Worm (Caenorhabditis elegans) whole organism, L1 larva: ENCODE measurements around the gene tsr-1.

Source experiments
- C04F5.9 ChIP-seq: sonication (generic microtip); optimal IDR thresholded peaks from 2 replicates; lab custom pipeline; 2016; ENCODE audit warnings: missing genetic modification characterization, missing compliant biosample characterization
- F16B12.6 ChIP-seq: fragments of 150-350 bp; optimal IDR thresholded peaks from 2 replicates; lab custom pipeline; 2014; ENCODE audit warnings: missing biosample characterization, missing genetic modification characterization
- alr-1 ChIP-seq: fragments of 200-800 bp; sonication (Bioruptor generic); optimal IDR thresholded peaks from 2 replicates; lab custom pipeline; 2018; ENCODE audit warnings: borderline replicate concordance, mild to moderate bottlenecking, missing genetic modification characterization, missing compliant biosample characterization
- aly-2 ChIP-seq: fragments of 150-350 bp; optimal IDR thresholded peaks from 2 replicates; lab custom pipeline; 2014; ENCODE audit warnings: missing biosample characterization, missing genetic modification characterization
- ama-1 ChIP-seq: fragments of 150-350 bp; optimal IDR thresholded peaks from 2 replicates; lab custom pipeline; 2014
- blmp-1 ChIP-seq: fragments of 150-350 bp; optimal IDR thresholded peaks from 2 replicates; lab custom pipeline; 2014; ENCODE audit warnings: missing biosample characterization, missing genetic modification characterization
- ceh-63 ChIP-seq: fragments of 200-800 bp; sonication (Bioruptor generic); optimal IDR thresholded peaks from 2 replicates; lab custom pipeline; 2018; ENCODE audit warnings: mild to moderate bottlenecking, missing genetic modification characterization, missing compliant biosample characterization
- ceh-82 ChIP-seq, 3 experiments: fragments of 150-350 bp in 1 of 3; sonication (generic microtip) in 2 of 3; optimal IDR thresholded peaks; 2 replicates each; lab custom pipeline; 2014 to 2017; ENCODE audit warnings: missing biosample characterization in 3 of 3, missing genetic modification characterization in 3 of 3
- ceh-90 ChIP-seq: sonication (generic microtip); optimal IDR thresholded peaks from 2 replicates; lab custom pipeline; 2016; ENCODE audit warnings: missing genetic modification characterization, missing compliant biosample characterization
- dpl-1 ChIP-seq, 3 experiments: fragments of 150-350 bp in 2 of 3; sonication (generic microtip) in 1 of 3; optimal IDR thresholded peaks; 2 replicates each; lab custom pipeline; 2014 to 2017; ENCODE audit warnings: missing biosample characterization in 3 of 3, missing genetic modification characterization in 3 of 3, missing genetic modification reagents in 3 of 3
- dsc-1 ChIP-seq: sonication (generic microtip); optimal IDR thresholded peaks from 2 replicates; lab custom pipeline; 2016; ENCODE audit warnings: mild to moderate bottlenecking, missing genetic modification characterization, missing compliant biosample characterization
- efl-3 ChIP-seq: fragments of 200-800 bp; sonication (Bioruptor generic); optimal IDR thresholded peaks from 2 replicates; lab custom pipeline; 2018; ENCODE audit warnings: mild to moderate bottlenecking, missing genetic modification characterization, missing compliant biosample characterization
- elt-2 ChIP-seq: sonication (generic microtip); optimal IDR thresholded peaks from 2 replicates; lab custom pipeline; 2016; ENCODE audit warnings: missing genetic modification characterization, mild to moderate bottlenecking, inconsistent platforms, missing compliant biosample characterization, missing genetic modification reagents
- elt-3 ChIP-seq, 6 experiments: fragments of 150-350 bp in 1 of 6; sonication (generic microtip); optimal IDR thresholded peaks; 2 replicates each; lab custom pipeline; 2017 to 2018; ENCODE audit warnings: missing biosample characterization in 6 of 6, missing genetic modification characterization in 6 of 6, inconsistent platforms in 1 of 6
- fkh-10 ChIP-seq: sonication (generic microtip); optimal IDR thresholded peaks from 2 replicates; lab custom pipeline; 2017; ENCODE audit warnings: missing biosample characterization, missing genetic modification reagents, missing genetic modification characterization
- fkh-4 ChIP-seq: sonication (generic microtip); optimal IDR thresholded peaks from 2 replicates; lab custom pipeline; 2016; ENCODE audit warnings: missing compliant biosample characterization, missing genetic modification characterization, borderline replicate concordance
- fos-1 ChIP-seq: fragments of 150-350 bp; optimal IDR thresholded peaks from 2 replicates; lab custom pipeline; 2014; ENCODE audit warnings: missing biosample characterization, missing genetic modification characterization
- grh-1 ChIP-seq: fragments of 200-800 bp; sonication (Bioruptor generic); IDR thresholded peaks from 2 replicates; pipeline ENCODE4 v1.3.6; 2022; ENCODE audit warnings: missing genetic modification reagents, missing genetic modification characterization, missing compliant biosample characterization
- hlh-17 ChIP-seq: fragments of 200-800 bp; sonication (Bioruptor generic); optimal IDR thresholded peaks from 2 replicates; lab custom pipeline; 2018; ENCODE audit warnings: missing genetic modification characterization, mild to moderate bottlenecking, missing compliant biosample characterization, moderate library complexity, borderline replicate concordance
- hlh-4 ChIP-seq: sonication (generic microtip); optimal IDR thresholded peaks from 2 replicates; lab custom pipeline; 2016; ENCODE audit warnings: mild to moderate bottlenecking, missing genetic modification characterization, missing compliant biosample characterization
- hpl-2 ChIP-seq: fragments of 150-350 bp; optimal IDR thresholded peaks from 2 replicates; lab custom pipeline; 2014; ENCODE audit warnings: missing biosample characterization, missing genetic modification reagents, missing genetic modification characterization
- irx-1 ChIP-seq: sonication (generic microtip); optimal IDR thresholded peaks from 2 replicates; lab custom pipeline; 2016; ENCODE audit warnings: missing genetic modification characterization, missing compliant biosample characterization
- isw-1 ChIP-seq: fragments of 200-800 bp; sonication (Bioruptor generic); IDR thresholded peaks from 2 replicates; pipeline ENCODE4 v1.3.6; 2022; ENCODE audit warnings: missing genetic modification characterization, missing compliant biosample characterization
- lin-15B ChIP-seq: fragments of 150-350 bp; sonication (generic microtip); optimal IDR thresholded peaks from 3 replicates; lab custom pipeline; 2014; ENCODE audit warnings: missing biosample characterization, missing genetic modification characterization
- lir-3 ChIP-seq: sonication (generic microtip); optimal IDR thresholded peaks from 2 replicates; lab custom pipeline; 2016; ENCODE audit warnings: mild to moderate bottlenecking, missing genetic modification characterization, moderate library complexity, missing compliant biosample characterization; ENCODE audit not compliant: poor library complexity
- lsy-2 ChIP-seq, 2 experiments: fragments of 150-350 bp; optimal IDR thresholded peaks; 2 replicates each; lab custom pipeline; 2014; ENCODE audit warnings: missing biosample characterization in 2 of 2, missing genetic modification characterization in 2 of 2
- mep-1 ChIP-seq: fragments of 150-350 bp; optimal IDR thresholded peaks from 2 replicates; lab custom pipeline; 2014; ENCODE audit warnings: missing biosample characterization, missing genetic modification characterization
- nhr-11 ChIP-seq: fragments of 150-350 bp; optimal IDR thresholded peaks from 2 replicates; lab custom pipeline; 2014; ENCODE audit warnings: missing biosample characterization, missing genetic modification characterization
- nhr-12 ChIP-seq: sonication (generic microtip); optimal IDR thresholded peaks from 2 replicates; lab custom pipeline; 2017; ENCODE audit warnings: missing biosample characterization, missing genetic modification characterization
- nhr-19 ChIP-seq: fragments of 200-800 bp; sonication (Bioruptor generic); conservative IDR thresholded peaks from 2 replicates; pipeline ENCODE4 v1.3.6; 2022; ENCODE audit warnings: missing genetic modification characterization, missing compliant biosample characterization
- nhr-20 ChIP-seq: sonication (generic microtip); optimal IDR thresholded peaks from 2 replicates; lab custom pipeline; 2016; ENCODE audit warnings: mild to moderate bottlenecking, missing genetic modification characterization, missing compliant biosample characterization
- nhr-47 ChIP-seq: sonication (generic microtip); optimal IDR thresholded peaks from 2 replicates; lab custom pipeline; 2016; ENCODE audit warnings: mild to moderate bottlenecking, missing genetic modification characterization, moderate library complexity, missing compliant biosample characterization
- nhr-77 ChIP-seq: fragments of 150-350 bp; optimal IDR thresholded peaks from 2 replicates; lab custom pipeline; 2014; ENCODE audit warnings: missing biosample characterization, missing genetic modification characterization
- nhr-84 ChIP-seq: sonication (generic microtip); optimal IDR thresholded peaks from 2 replicates; lab custom pipeline; 2017; ENCODE audit warnings: missing biosample characterization, missing genetic modification characterization
- nhr-90 ChIP-seq: sonication (generic microtip); optimal IDR thresholded peaks from 2 replicates; lab custom pipeline; 2016; ENCODE audit warnings: mild to moderate bottlenecking, missing genetic modification characterization, missing compliant biosample characterization; ENCODE audit not compliant: poor library complexity
- rnt-1 ChIP-seq: sonication (generic microtip); optimal IDR thresholded peaks from 2 replicates; lab custom pipeline; 2016; ENCODE audit warnings: mild to moderate bottlenecking, missing genetic modification characterization, moderate library complexity, missing compliant biosample characterization
- skn-1 ChIP-seq: fragments of 150-350 bp; optimal IDR thresholded peaks from 2 replicates; lab custom pipeline; 2014; ENCODE audit warnings: missing biosample characterization, missing genetic modification characterization
- snu-23 ChIP-seq: sonication (generic microtip); optimal IDR thresholded peaks from 2 replicates; lab custom pipeline; 2016; ENCODE audit warnings: missing genetic modification characterization, missing compliant biosample characterization
- swsn-7 ChIP-seq: sonication (generic microtip); optimal IDR thresholded peaks from 2 replicates; lab custom pipeline; 2016; ENCODE audit warnings: missing genetic modification characterization, missing compliant biosample characterization
- tbx-2 ChIP-seq: sonication (generic microtip); optimal IDR thresholded peaks from 2 replicates; lab custom pipeline; 2016; ENCODE audit warnings: missing genetic modification characterization, missing compliant biosample characterization
- unc-130 ChIP-seq: fragments of 150-350 bp; optimal IDR thresholded peaks from 2 replicates; lab custom pipeline; 2017; ENCODE audit warnings: missing biosample characterization, missing genetic modification characterization, inconsistent platforms
- unc-30 ChIP-seq: sonication (generic microtip); optimal IDR thresholded peaks from 2 replicates; lab custom pipeline; 2017; ENCODE audit warnings: missing biosample characterization, missing genetic modification characterization
- unc-86 ChIP-seq: sonication (generic microtip); optimal IDR thresholded peaks from 2 replicates; lab custom pipeline; 2016; ENCODE audit warnings: missing genetic modification characterization, missing compliant biosample characterization
- xbp-1 ChIP-seq: sonication (generic microtip); optimal IDR thresholded peaks from 2 replicates; lab custom pipeline; 2016; ENCODE audit warnings: missing genetic modification characterization, missing compliant biosample characterization
- zip-4 ChIP-seq: fragments of 200-800 bp; sonication (Bioruptor generic); optimal IDR thresholded peaks from 2 replicates; lab custom pipeline; 2018; ENCODE audit warnings: mild to moderate bottlenecking, missing genetic modification characterization, moderate library complexity, missing compliant biosample characterization

The tsr-1 gene

ce11 chrII:2473270-2473669 lies at the start of gene tsr-1:
TSS of gene tsr-1 (minus strand) at chrII:2473370.
- no peak for TF ChIP-seq nhr-20
- TF ChIP-seq snu-23 = no peak
- TF ChIP-seq nhr-77 (tag; lab: Kevin White, UChicago) = no peak
- TF ChIP-seq irx-1 (tag; lab: Kevin White, UChicago) = no peak
- no peak for TF ChIP-seq zip-4 (GFP tag; lab: Kevin White, UChicago)
- no peak for TF ChIP-seq tbx-2
- no peak for TF ChIP-seq efl-3 (GFP tag; lab: Kevin White, UChicago)
- no peak for TF ChIP-seq ama-1 (lab: Kevin White, UChicago)
- TF ChIP-seq nhr-12 = no peak
- no peak for TF ChIP-seq unc-30 (tag; lab: Kevin White, UChicago)
- no peak for TF ChIP-seq unc-130 (tag; lab: Kevin White, UChicago)
- TF ChIP-seq lin-15B (tag; lab: Kevin White, UChicago) = no peak
- no peak for TF ChIP-seq elt-2 (tag; lab: Kevin White, UChicago)

- TF ChIP-seq xbp-1 (no peak), skn-1 (tag; lab: Kevin White, UChicago) (no peak), fos-1 (tag; lab: Kevin White, UChicago) (no peak), C04F5.9 (tag; lab: Kevin White, UChicago) (no peak), nhr-11 (tag; lab: Kevin White, UChicago) (no peak), ceh-90 (tag; lab: Kevin White, UChicago) (no peak), efl-3 (GFP tag; lab: Kevin White, UChicago) (no peak), unc-30 (tag; lab: Kevin White, UChicago) (no peak), F16B12.6 (tag; lab: Kevin White, UChicago) (no peak), nhr-90 (tag; lab: Kevin White, UChicago) (no peak), fkh-4 (no peak), nhr-77 (tag; lab: Kevin White, UChicago) (no peak), nhr-47 (tag; lab: Kevin White, UChicago) (no peak), ceh-82 (tag; optimal IDR thresholded peaks at IDR 0.05; lab: Kevin White, UChicago) (no peak), mep-1 (tag; lab: Kevin White, UChicago) (no peak), tbx-2 (no peak), lin-15B (tag; lab: Kevin White, UChicago) (no peak), dsc-1 (tag; lab: Kevin White, UChicago) (no peak)
Observed at ce11 chrII:2521960-2522359, 48.8 kb upstream of the tsr-1 start, which contains the start of gene bath-13. TSS of gene bath-13 (minus strand) at chrII:2522060.

ce11 chrII:2518487-2518886 lies 45.3 kb upstream of the tsr-1 start:
- no peak for TF ChIP-seq fos-1 (tag; lab: Kevin White, UChicago)
- no peak for TF ChIP-seq alr-1 (tag; lab: Kevin White, UChicago)
- TF ChIP-seq elt-3 (tag; optimal IDR thresholded peaks at IDR 0.05; lab: Kevin White, UChicago) = no peak
- no peak for TF ChIP-seq C04F5.9 (tag; lab: Kevin White, UChicago)

- TF ChIP-seq unc-86 (tag; lab: Kevin White, UChicago) (peak; percentile 20), tbx-2 (peak; percentile 51), aly-2 (tag; lab: Kevin White, UChicago) (no peak), ceh-82 (tag; optimal IDR thresholded peaks at IDR 0.05; lab: Kevin White, UChicago) (peak in 1 of 3 experiments; percentile 26), mep-1 (tag; lab: Kevin White, UChicago) (peak; percentile 66), hlh-17 (no peak), rnt-1 (tag; lab: Kevin White, UChicago) (peak; percentile 25), C04F5.9 (tag; lab: Kevin White, UChicago) (peak; percentile 17), snu-23 (peak; percentile 49), zip-4 (GFP tag; lab: Kevin White, UChicago) (no peak), isw-1 (GFP tag; lab: Robert Waterston, UW) (peak; percentile 52), nhr-84 (tag; lab: Kevin White, UChicago) (no peak), lsy-2 (tag; optimal IDR thresholded peaks at IDR 0.05; lab: Kevin White, UChicago) (peak; percentile 65 to 66), hpl-2 (GFP tag; lab: Kevin White, UChicago) (no peak), fkh-10 (GFP tag; lab: Kevin White, UChicago) (no peak), swsn-7 (peak; percentile 38), blmp-1 (peak; percentile 24), dsc-1 (tag; lab: Kevin White, UChicago) (no peak), fos-1 (tag; lab: Kevin White, UChicago) (no peak), dpl-1 (GFP tag; optimal IDR thresholded peaks at IDR 0.05; lab: Kevin White, UChicago) (peak; percentile 78 to 88 (median 80)), nhr-19 (GFP tag; lab: Robert Waterston, UW) (peak; percentile 45), skn-1 (tag; lab: Kevin White, UChicago) (peak; percentile 57), lir-3 (tag; lab: Kevin White, UChicago) (no peak), grh-1 (0 out of 2 replicates have a peak, but pooled peaks have one; percentile 27), hlh-4 (tag; lab: Kevin White, UChicago) (no peak), ceh-63 (GFP tag; lab: Kevin White, UChicago) (no peak), lin-15B (tag; lab: Kevin White, UChicago) (no peak)
Observed at ce11 chrII:2504431-2504928, 31.3 kb upstream of the tsr-1 start, which contains the start of gene gbas-1. TSS of gene gbas-1 (plus strand) at chrII:2504878.
